ENCODE assay signal across 3 fruit fly cellular contexts in the genomic region with DNA sequence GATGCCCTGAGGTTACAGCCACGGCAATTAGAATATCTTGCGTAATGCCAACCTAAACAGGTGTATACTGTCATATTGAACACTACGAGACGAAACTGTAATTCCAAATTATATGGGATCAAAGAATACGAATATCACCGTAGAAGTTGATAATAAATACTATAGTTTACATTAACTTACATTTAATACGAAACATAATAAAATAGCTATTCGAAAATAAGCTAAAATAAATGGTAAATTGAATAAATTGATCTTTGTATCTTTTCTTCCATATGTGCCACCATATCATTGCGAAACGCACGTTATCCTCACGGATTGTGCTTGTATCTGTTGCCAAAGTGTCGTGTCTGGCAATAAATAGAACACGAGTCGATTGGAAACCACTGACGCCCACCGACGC.
TF ChIP-seq lines count a peak whose summit lies in the region.

No protein-coding gene starts in this region.

- TF ChIP-seq CTCF in whole organism, embryonic (GFP tag; optimal IDR thresholded peaks at IDR 0.05; lab: Kevin White, UChicago): no peak

TF ChIP-seq in whole organism, adult, 20 proteins besides CTCF, POLR2A, EP300 and RAD21:
- TF ChIP-seq CG33017 (tag; optimal IDR thresholded peaks at IDR 0.05; lab: Kevin White, UChicago) (peak; percentile 54), kay (GFP tag; lab: Kevin White, UChicago; ENCODE audit: borderline replicate concordance) (no peak), CG7101 (tag; optimal IDR thresholded peaks at IDR 0.05; lab: Kevin White, UChicago) (peak; percentile 39), CG1620 (GFP tag; optimal IDR thresholded peaks at IDR 0.05; lab: Kevin White, UChicago) (no peak), bab1 (GFP tag; optimal IDR thresholded peaks at IDR 0.05; lab: Kevin White, UChicago) (no peak), pad (GFP tag; optimal IDR thresholded peaks at IDR 0.05; lab: Kevin White, UChicago) (no peak), CG11617 (GFP tag; optimal IDR thresholded peaks at IDR 0.05; lab: Kevin White, UChicago) (no peak), ovo (GFP tag; optimal IDR thresholded peaks at IDR 0.05; lab: Kevin White, UChicago) (no peak), toe (GFP tag; optimal IDR thresholded peaks at IDR 0.05; lab: Kevin White, UChicago) (peak; percentile 17), cic (GFP tag; optimal IDR thresholded peaks at IDR 0.05; lab: Kevin White, UChicago) (no peak), tj (GFP tag; optimal IDR thresholded peaks at IDR 0.05; lab: Kevin White, UChicago) (no peak), CG14711 (tag; optimal IDR thresholded peaks at IDR 0.05; lab: Kevin White, UChicago) (peak; percentile 34), cnc (optimal IDR thresholded peaks at IDR 0.05; lab: Kevin White, UChicago) (no peak), CG7045 (GFP tag; optimal IDR thresholded peaks at IDR 0.05; lab: Kevin White, UChicago) (peak; percentile 53), CG12768 (GFP tag; optimal IDR thresholded peaks at IDR 0.05; lab: Kevin White, UChicago) (peak; percentile 51), CG5204 (GFP tag; optimal IDR thresholded peaks at IDR 0.05; lab: Kevin White, UChicago) (peak; percentile 51), Clk (GFP tag; optimal IDR thresholded peaks at IDR 0.05; lab: Kevin White, UChicago) (no peak), Hr96 (GFP tag; optimal IDR thresholded peaks at IDR 0.05; lab: Kevin White, UChicago) (no peak), Mnt (GFP tag; optimal IDR thresholded peaks at IDR 0.05; lab: Kevin White, UChicago) (no peak), Crg-1 (GFP tag; optimal IDR thresholded peaks at IDR 0.05; lab: Kevin White, UChicago) (no peak)

TF ChIP-seq in whole organism, embryonic, 481 proteins besides CTCF, POLR2A, EP300 and RAD21 (continues in another document):
- TF ChIP-seq CG16779 (GFP tag; IDR thresholded peaks at IDR 0.05; lab: Robert Waterston, UW) (no peak), gcm (GFP tag; optimal IDR thresholded peaks at IDR 0.05; lab: Kevin White, UChicago) (no peak), Nf-YC (tag; optimal IDR thresholded peaks at IDR 0.05; lab: Kevin White, UChicago) (peak; percentile 4), disco-r (GFP tag; optimal IDR thresholded peaks at IDR 0.05; lab: Kevin White, UChicago) (no peak), CG34376 (GFP tag; optimal IDR thresholded peaks at IDR 0.05; lab: Kevin White, UChicago) (no peak), CG11456 (GFP tag; IDR thresholded peaks at IDR 0.05; lab: Robert Waterston, UW) (0 out of 3 replicates have a peak, but pooled peaks have one; percentile 41), CG4617 (GFP tag; optimal IDR thresholded peaks at IDR 0.05; lab: Kevin White, UChicago; ENCODE audit: borderline replicate concordance) (no peak), tap (tag; optimal IDR thresholded peaks at IDR 0.05; lab: Kevin White, UChicago) (no peak), CG8765 (GFP tag; IDR thresholded peaks at IDR 0.05; lab: Robert Waterston, UW) (no peak), CG13894 (tag; optimal IDR thresholded peaks at IDR 0.05; lab: Kevin White, UChicago) (no peak), fd3F (GFP tag; optimal IDR thresholded peaks at IDR 0.05; lab: Kevin White, UChicago) (peak; percentile 46), CG3838 (GFP tag; optimal IDR thresholded peaks at IDR 0.05; lab: Kevin White, UChicago) (no peak), CG7928 (GFP tag; optimal IDR thresholded peaks at IDR 0.05; lab: Kevin White, UChicago) (no peak), CG1024 (GFP tag; IDR thresholded peaks at IDR 0.05; lab: Robert Waterston, UW) (no peak), ttk (GFP tag; IDR thresholded peaks at IDR 0.05; lab: Robert Waterston, UW) (no peak), scrt (GFP tag; optimal IDR thresholded peaks at IDR 0.05; lab: Kevin White, UChicago) (no peak), ind (GFP tag; optimal IDR thresholded peaks at IDR 0.05; lab: Kevin White, UChicago) (no peak), dysf (GFP tag; IDR thresholded peaks at IDR 0.05; lab: Robert Waterston, UW) (peak; percentile 67; the same call in 2 of the 3 replicates), CG4730 (GFP tag; IDR thresholded peaks at IDR 0.05; lab: Robert Waterston, UW) (no peak), CG11696 (GFP tag; IDR thresholded peaks at IDR 0.05; lab: Robert Waterston, UW) (no peak), CG8388 (GFP tag; optimal IDR thresholded peaks at IDR 0.05; lab: Kevin White, UChicago) (no peak), CG2678 (tag; optimal IDR thresholded peaks at IDR 0.05; lab: Kevin White, UChicago) (peak; percentile 40), sug (tag; optimal IDR thresholded peaks at IDR 0.05; lab: Kevin White, UChicago) (peak; percentile 15), dimm (GFP tag; IDR thresholded peaks at IDR 0.05; lab: Robert Waterston, UW) (no peak), stc (GFP tag; IDR thresholded peaks at IDR 0.05; lab: Robert Waterston, UW) (no peak), CG11695 (GFP tag; IDR thresholded peaks at IDR 0.05; lab: Robert Waterston, UW) (peak; percentile 77), Dbx (GFP tag; IDR thresholded peaks at IDR 0.05; lab: Robert Waterston, UW) (0 out of 3 replicates have a peak, but pooled peaks have one; percentile 20), Ptx1 (GFP tag; IDR thresholded peaks at IDR 0.05; lab: Robert Waterston, UW) (no peak), CG15269 (tag; optimal IDR thresholded peaks at IDR 0.05; lab: Kevin White, UChicago) (peak; percentile 66), sima (GFP tag; optimal IDR thresholded peaks at IDR 0.05; lab: Kevin White, UChicago) (no peak), az2 (GFP tag; optimal IDR thresholded peaks at IDR 0.05; lab: Kevin White, UChicago) (no peak), CG6175 (GFP tag; IDR thresholded peaks at IDR 0.05; lab: Robert Waterston, UW) (no peak), CG11504 (tag; optimal IDR thresholded peaks at IDR 0.05; lab: Kevin White, UChicago) (peak; percentile 10), CG2120 (GFP tag; optimal IDR thresholded peaks at IDR 0.05; lab: Kevin White, UChicago) (peak; percentile 31), pnt (GFP tag; optimal IDR thresholded peaks at IDR 0.05; lab: Kevin White, UChicago) (no peak), CG9727 (GFP tag; optimal IDR thresholded peaks at IDR 0.05; lab: Kevin White, UChicago) (no peak)

TF ChIP-seq in whole organism, prepupa, 60 proteins besides CTCF, POLR2A, EP300 and RAD21:
- TF ChIP-seq CG15336 (GFP tag; IDR thresholded peaks at IDR 0.05; lab: Robert Waterston, UW): 0 out of 2 replicates have a peak, but pooled peaks have one; percentile 31
- no peak for TF ChIP-seq dac (GFP tag; optimal IDR thresholded peaks at IDR 0.05; lab: Kevin White, UChicago)
- peak; percentile 17 for TF ChIP-seq Eip78C (GFP tag; lab: Kevin White, UChicago)
